Fruit fly (Drosophila melanogaster): Measurements from ENCODE around the gene Taf9.

Taf9 gene

dm6 chrX:17841923-17842322 lies at the start of gene Taf9 (continued):
- TF ChIP-seq Dll (GFP tag; IDR thresholded peaks at IDR 0.05; ENCODE audit: partially characterized antibody) = peak; percentile 85
- TF ChIP-seq Dfd (GFP tag; optimal IDR thresholded peaks at IDR 0.05) = no peak
- TF ChIP-seq Ets97D (GFP tag; optimal IDR thresholded peaks at IDR 0.05) = peak; percentile 78
- no peak for TF ChIP-seq CG17612 (GFP tag; IDR thresholded peaks at IDR 0.05)
- no peak for TF ChIP-seq so (GFP tag; IDR thresholded peaks at IDR 0.05)
- TF ChIP-seq ato (GFP tag; IDR thresholded peaks at IDR 0.05; ENCODE audit: partially characterized antibody) = peak; percentile 61; the same call in 1 of the 2 replicates
- TF ChIP-seq phol (tag; optimal IDR thresholded peaks at IDR 0.05) = peak; percentile 71
- TF ChIP-seq insv (GFP tag; optimal IDR thresholded peaks at IDR 0.05) = no peak
- TF ChIP-seq Vsx1 (GFP tag; optimal IDR thresholded peaks at IDR 0.05) = no peak
- TF ChIP-seq CG30431 (GFP tag; optimal IDR thresholded peaks at IDR 0.05) = no peak
- peak; percentile 90 for TF ChIP-seq hbn (GFP tag; IDR thresholded peaks at IDR 0.05; ENCODE audit: partially characterized antibody)
- TF ChIP-seq CG10979 (tag; optimal IDR thresholded peaks at IDR 0.05) = no peak
- TF ChIP-seq zen (tag; optimal IDR thresholded peaks at IDR 0.05) = no peak
- TF ChIP-seq Elba2 (GFP tag; optimal IDR thresholded peaks at IDR 0.05) = no peak
- TF ChIP-seq CG1832 (GFP tag; optimal IDR thresholded peaks at IDR 0.05) = no peak
- TF ChIP-seq Pdp1 (GFP tag; optimal IDR thresholded peaks at IDR 0.05) = peak in 1 of 2 experiments; percentile 20
- TF ChIP-seq CG6654 (GFP tag; optimal IDR thresholded peaks at IDR 0.05) = no peak
- no peak for TF ChIP-seq kah (GFP tag; optimal IDR thresholded peaks at IDR 0.05)
- no peak for TF ChIP-seq CG15479 (GFP tag; optimal IDR thresholded peaks at IDR 0.05)
- TF ChIP-seq ac (GFP tag; optimal IDR thresholded peaks at IDR 0.05) = no peak
- TF ChIP-seq ems (GFP tag; optimal IDR thresholded peaks at IDR 0.05) = no peak
- no peak for TF ChIP-seq CG7271 (tag; optimal IDR thresholded peaks at IDR 0.05)
- TF ChIP-seq CG3995 (GFP tag; optimal IDR thresholded peaks at IDR 0.05) = no peak
- no peak for TF ChIP-seq CG11696 (GFP tag; IDR thresholded peaks at IDR 0.05)
- no peak for TF ChIP-seq vvl (GFP tag; IDR thresholded peaks at IDR 0.05)
- TF ChIP-seq HLHmδ (GFP tag; optimal IDR thresholded peaks at IDR 0.05) = no peak
- TF ChIP-seq CG31365 (tag; optimal IDR thresholded peaks at IDR 0.05) = no peak
- TF ChIP-seq CG14014 (GFP tag; IDR thresholded peaks at IDR 0.05) = no peak
- TF ChIP-seq tio (GFP tag; optimal IDR thresholded peaks at IDR 0.05) = no peak
- TF ChIP-seq Mes4 (GFP tag; optimal IDR thresholded peaks at IDR 0.05) = no peak
- no peak for TF ChIP-seq Hand (GFP tag; optimal IDR thresholded peaks at IDR 0.05)
- peak; percentile 84 for TF ChIP-seq tna (GFP tag; IDR thresholded peaks at IDR 0.05; ENCODE audit: partially characterized antibody)
- no peak for TF ChIP-seq CG17385 (GFP tag; optimal IDR thresholded peaks at IDR 0.05)
- no peak for TF ChIP-seq salm (tag; optimal IDR thresholded peaks at IDR 0.05)
- no peak for TF ChIP-seq Camta (GFP tag; optimal IDR thresholded peaks at IDR 0.05)
- no peak for TF ChIP-seq scrt (GFP tag; optimal IDR thresholded peaks at IDR 0.05)
- peak; percentile 92 for TF ChIP-seq amos (GFP tag; IDR thresholded peaks at IDR 0.05; ENCODE audit: partially characterized antibody)
- no peak for TF ChIP-seq CG4282 (GFP tag; optimal IDR thresholded peaks at IDR 0.05)
- no peak for TF ChIP-seq Deaf1 (tag; optimal IDR thresholded peaks at IDR 0.05)
- TF ChIP-seq Hmx (GFP tag; optimal IDR thresholded peaks at IDR 0.05) = no peak
- no peak for TF ChIP-seq CG6175 (GFP tag; IDR thresholded peaks at IDR 0.05)
- peak; percentile 81 for TF ChIP-seq knrl (GFP tag; IDR thresholded peaks at IDR 0.05; ENCODE audit: partially characterized antibody)
- peak; percentile 95 for TF ChIP-seq Bgb (GFP tag; IDR thresholded peaks at IDR 0.05; ENCODE audit: partially characterized antibody)
- no peak for TF ChIP-seq rib (GFP tag; IDR thresholded peaks at IDR 0.05)
- no peak for TF ChIP-seq twi (tag; optimal IDR thresholded peaks at IDR 0.05)
- no peak for TF ChIP-seq CG18619 (GFP tag; optimal IDR thresholded peaks at IDR 0.05)
- TF ChIP-seq Ssrp (tag; optimal IDR thresholded peaks at IDR 0.05) = no peak
- no peak for TF ChIP-seq CG32772 (GFP tag; IDR thresholded peaks at IDR 0.05)
- no peak for TF ChIP-seq CG3407 (GFP tag; optimal IDR thresholded peaks at IDR 0.05)
- no peak for TF ChIP-seq GATAe (GFP tag; conservative IDR thresholded peaks at IDR 0.05)
- no peak for TF ChIP-seq Atf3 (GFP tag; optimal IDR thresholded peaks at IDR 0.05)

Measured in whole organism, embryonic.